Fruit fly (Drosophila melanogaster) whole organism, prepupa: ENCODE measurements around the gene Naa20B.
A peak's percentile ranks its signal among the peaks of the same experiment; 100 is the strongest.

ENCODE experiments used
- CG10631 ChIP-seq: fragments of 200-800 bp; sonication (Bioruptor generic); optimal IDR thresholded peaks from 2 replicates; lab custom pipeline; 2016; ENCODE audit warnings: missing biosample characterization, missing genetic modification characterization
- CG10669 ChIP-seq: fragments of 200-800 bp; sonication (Bioruptor generic); optimal IDR thresholded peaks from 3 replicates; lab custom pipeline; 2018; ENCODE audit warnings: missing biosample characterization, mild to moderate bottlenecking, missing genetic modification characterization, moderate library complexity
- CG11294 ChIP-seq: fragments of 200-800 bp; sonication (Bioruptor generic); IDR thresholded peaks from 2 replicates; pipeline ENCODE4 v1.3.6; 2022; ENCODE audit warnings: missing biosample characterization, missing genetic modification characterization
- CG11762 ChIP-seq: fragments of 200-800 bp; sonication (Bioruptor generic); optimal IDR thresholded peaks from 3 replicates; lab custom pipeline; 2016; ENCODE audit warnings: missing biosample characterization, missing genetic modification characterization; ENCODE audit not compliant: insufficient read depth
- CG15336 ChIP-seq: fragments of 200-800 bp; sonication (Bioruptor generic); IDR thresholded peaks from 2 replicates; pipeline ENCODE4 v1.3.6; 2022; ENCODE audit warnings: missing biosample characterization, missing genetic modification characterization
- CG3032 ChIP-seq: fragments of 200-800 bp; optimal IDR thresholded peaks from 2 replicates; lab custom pipeline; 2019; ENCODE audit warnings: missing biosample characterization, mild to moderate bottlenecking, missing genetic modification characterization, moderate library complexity
- CG31627 ChIP-seq: fragments of 200-800 bp; sonication (Bioruptor generic); optimal IDR thresholded peaks from 3 replicates; lab custom pipeline; 2016; ENCODE audit warnings: missing biosample characterization, missing genetic modification characterization
- CG32006 ChIP-seq: fragments of 200-800 bp; sonication (Bioruptor generic); optimal IDR thresholded peaks from 3 replicates; lab custom pipeline; 2017; ENCODE audit warnings: missing biosample characterization, mild to moderate bottlenecking, missing genetic modification characterization
- CG34406 ChIP-seq: fragments of 200-800 bp; sonication (Bioruptor generic); optimal IDR thresholded peaks from 3 replicates; lab custom pipeline; 2016; ENCODE audit warnings: missing biosample characterization, missing genetic modification characterization
- CG3919 ChIP-seq: fragments of 200-800 bp; sonication (Bioruptor generic); optimal IDR thresholded peaks from 3 replicates; lab custom pipeline; 2016; ENCODE audit warnings: missing biosample characterization, missing genetic modification characterization
- CG4318 ChIP-seq: fragments of 200-800 bp; sonication (Bioruptor generic); optimal IDR thresholded peaks from 3 replicates; lab custom pipeline; 2017; ENCODE audit warnings: missing biosample characterization, mild to moderate bottlenecking, missing genetic modification characterization
- CG6163 ChIP-seq: fragments of 200-800 bp; sonication (Bioruptor generic); IDR thresholded peaks from 3 replicates; pipeline ENCODE4 v1.3.6; 2022; ENCODE audit warnings: missing biosample characterization, missing genetic modification characterization
- CG6792 ChIP-seq: fragments of 200-800 bp; sonication (Bioruptor generic); optimal IDR thresholded peaks from 3 replicates; lab custom pipeline; 2016; ENCODE audit warnings: missing biosample characterization, missing genetic modification characterization
- CG6808 ChIP-seq: fragments of 200-800 bp; sonication (Bioruptor generic); optimal IDR thresholded peaks from 3 replicates; lab custom pipeline; 2017; ENCODE audit warnings: missing biosample characterization, missing genetic modification characterization, mild to moderate bottlenecking, moderate library complexity, missing genetic modification reagents
- CG6854 ChIP-seq: fragments of 200-800 bp; sonication (Bioruptor generic); optimal IDR thresholded peaks from 2 replicates; lab custom pipeline; 2017; ENCODE audit warnings: missing biosample characterization, mild to moderate bottlenecking, missing genetic modification characterization
- CG7368 ChIP-seq: fragments of 200-800 bp; sonication (Bioruptor generic); optimal IDR thresholded peaks from 3 replicates; lab custom pipeline; 2016; ENCODE audit warnings: missing biosample characterization, missing genetic modification characterization
- CG8119 ChIP-seq: fragments of 200-800 bp; sonication (Bioruptor generic); IDR thresholded peaks from 3 replicates; pipeline ENCODE4 v1.3.6; 2022; ENCODE audit warnings: missing biosample characterization, missing genetic modification characterization
- CG8319 ChIP-seq: fragments of 200-800 bp; sonication (Bioruptor generic); optimal IDR thresholded peaks from 3 replicates; lab custom pipeline; 2016; ENCODE audit warnings: missing biosample characterization, missing genetic modification characterization
- CG8632 ChIP-seq: fragments of 200-800 bp; sonication (Bioruptor generic); optimal IDR thresholded peaks from 3 replicates; lab custom pipeline; 2016; ENCODE audit warnings: missing biosample characterization, missing genetic modification characterization
- CG9139 ChIP-seq: fragments of 200-800 bp; sonication (Bioruptor generic); optimal IDR thresholded peaks from 3 replicates; lab custom pipeline; 2017; ENCODE audit warnings: missing biosample characterization, mild to moderate bottlenecking, missing genetic modification characterization
- Eip75B ChIP-seq: fragments of 200-800 bp; sonication (Bioruptor generic); optimal IDR thresholded peaks from 3 replicates; lab custom pipeline; 2016; ENCODE audit warnings: missing biosample characterization, missing genetic modification characterization
- Eip78C ChIP-seq: fragments of 200-800 bp; sonication (Bioruptor generic); peaks from one replicate; lab custom pipeline; 2016; ENCODE audit warnings: missing biosample characterization, missing genetic modification characterization
- Eip93F ChIP-seq: fragments of 200-800 bp; sonication (Bioruptor generic); optimal IDR thresholded peaks from 2 replicates; lab custom pipeline; 2016; ENCODE audit warnings: missing biosample characterization, mild to moderate bottlenecking, missing genetic modification characterization
- Hr39 ChIP-seq: fragments of 200-800 bp; sonication (Bioruptor generic); optimal IDR thresholded peaks from 2 replicates; lab custom pipeline; 2016; ENCODE audit warnings: missing biosample characterization, missing genetic modification characterization
- Met ChIP-seq: fragments of 200-800 bp; sonication (Bioruptor generic); optimal IDR thresholded peaks from 3 replicates; lab custom pipeline; 2016; ENCODE audit warnings: missing biosample characterization, missing genetic modification characterization
- OdsH ChIP-seq: fragments of 200-800 bp; sonication (Bioruptor generic); optimal IDR thresholded peaks from 3 replicates; lab custom pipeline; 2016; ENCODE audit warnings: missing biosample characterization, missing genetic modification characterization
- Sox102F ChIP-seq: fragments of 200-800 bp; sonication (Bioruptor generic); optimal IDR thresholded peaks from 2 replicates; lab custom pipeline; 2016; ENCODE audit warnings: missing biosample characterization, mild to moderate bottlenecking, missing genetic modification characterization
- Sox14 ChIP-seq: fragments of 200-800 bp; sonication (Bioruptor generic); optimal IDR thresholded peaks from 3 replicates; lab custom pipeline; 2016; ENCODE audit warnings: missing biosample characterization, missing genetic modification characterization
- Sox15 ChIP-seq: fragments of 200-800 bp; sonication (Bioruptor generic); optimal IDR thresholded peaks from 3 replicates; lab custom pipeline; 2016; ENCODE audit warnings: missing biosample characterization, missing genetic modification characterization
- acj6 ChIP-seq: fragments of 200-800 bp; sonication (Bioruptor generic); optimal IDR thresholded peaks from 3 replicates; lab custom pipeline; 2016; ENCODE audit warnings: missing biosample characterization, missing genetic modification characterization
- cyc ChIP-seq: fragments of 200-800 bp; sonication (Bioruptor generic); optimal IDR thresholded peaks from 3 replicates; lab custom pipeline; 2016; ENCODE audit warnings: missing biosample characterization, missing genetic modification characterization
- dac ChIP-seq: fragments of 200-800 bp; sonication (Bioruptor generic); optimal IDR thresholded peaks from 2 replicates; lab custom pipeline; 2017; ENCODE audit warnings: missing biosample characterization, mild to moderate bottlenecking, missing genetic modification characterization
- dsx ChIP-seq: fragments of 200-800 bp; optimal IDR thresholded peaks from 3 replicates; lab custom pipeline; 2019; ENCODE audit warnings: missing biosample characterization, mild to moderate bottlenecking, missing genetic modification characterization, moderate library complexity; ENCODE audit not compliant: poor library complexity, severe bottlenecking
- eg ChIP-seq: fragments of 200-800 bp; sonication (Bioruptor generic); IDR thresholded peaks from 3 replicates; pipeline ENCODE4 v1.3.6; 2022; ENCODE audit warnings: missing biosample characterization, missing genetic modification characterization
- esn ChIP-seq: fragments of 200-800 bp; sonication (Bioruptor generic); optimal IDR thresholded peaks from 2 replicates; lab custom pipeline; 2016; ENCODE audit warnings: missing biosample characterization, mild to moderate bottlenecking, missing genetic modification characterization, moderate library complexity
- fd85E ChIP-seq: fragments of 200-800 bp; sonication (Bioruptor generic); optimal IDR thresholded peaks from 3 replicates; lab custom pipeline; 2016; ENCODE audit warnings: missing biosample characterization, missing genetic modification characterization
- fkh ChIP-seq: fragments of 200-800 bp; sonication (Bioruptor generic); optimal IDR thresholded peaks from 3 replicates; lab custom pipeline; 2017; ENCODE audit warnings: missing biosample characterization, mild to moderate bottlenecking, missing genetic modification characterization, moderate library complexity
- lz ChIP-seq: fragments of 200-800 bp; sonication (Bioruptor generic); optimal IDR thresholded peaks from 3 replicates; lab custom pipeline; 2016; ENCODE audit warnings: missing biosample characterization, missing genetic modification characterization
- net ChIP-seq: fragments of 200-800 bp; sonication (Bioruptor generic); optimal IDR thresholded peaks from 3 replicates; lab custom pipeline; 2016; ENCODE audit warnings: missing biosample characterization, missing genetic modification characterization
- pdm3 ChIP-seq: fragments of 200-800 bp; sonication (Bioruptor generic); optimal IDR thresholded peaks from 3 replicates; lab custom pipeline; 2016; ENCODE audit warnings: missing biosample characterization, missing genetic modification characterization
- salr ChIP-seq, 2 experiments: fragments of 200-800 bp; sonication (Bioruptor generic); optimal IDR thresholded peaks; 3 replicates each; lab custom pipeline; 2016 to 2018; ENCODE audit warnings: missing biosample characterization in 2 of 2, missing genetic modification characterization in 2 of 2, mild to moderate bottlenecking in 1 of 2
- spab ChIP-seq: fragments of 200-800 bp; sonication (Bioruptor generic); optimal IDR thresholded peaks from 2 replicates; lab custom pipeline; 2017; ENCODE audit warnings: missing biosample characterization, mild to moderate bottlenecking, missing genetic modification characterization, missing genetic modification reagents
- svp ChIP-seq: fragments of 200-800 bp; sonication (Bioruptor generic); peaks from one replicate; lab custom pipeline; 2016; ENCODE audit warnings: missing biosample characterization, missing genetic modification characterization
- topi ChIP-seq: fragments of 200-800 bp; sonication (Bioruptor generic); optimal IDR thresholded peaks from 3 replicates; lab custom pipeline; 2016; ENCODE audit warnings: missing biosample characterization, missing genetic modification characterization
- vri ChIP-seq: fragments of 200-800 bp; sonication (Bioruptor generic); optimal IDR thresholded peaks from 3 replicates; lab custom pipeline; 2016; ENCODE audit warnings: missing biosample characterization, mild to moderate bottlenecking, missing genetic modification characterization

Naa20B gene

dm6 chr2L:13286456-13286855 is 29.2 kb downstream of the Naa20B start, which contains the start of the genes Drep4 and Uvrag (continued):
- TF ChIP-seq CG34406 (GFP tag; lab: Kevin White, UChicago) (peak; percentile 47), esn (GFP tag; lab: Kevin White, UChicago) (peak; percentile 60), CG3919 (GFP tag; lab: Kevin White, UChicago) (no peak), Hr39 (peak; percentile 14), acj6 (GFP tag; lab: Kevin White, UChicago) (peak; percentile 70), CG8632 (GFP tag; lab: Kevin White, UChicago) (peak; percentile 40), CG32006 (GFP tag; lab: Kevin White, UChicago) (no peak)

dm6 chr2L:13289689-13290088 is 32.4 kb downstream of the Naa20B start, which contains the start of gene CG31729:
TSS of gene CG31729 (plus strand) at chr2L:13289997.
- TF ChIP-seq CG32006 (GFP tag; lab: Kevin White, UChicago) (no peak), pdm3 (GFP tag; lab: Kevin White, UChicago) (peak; percentile 25), svp (GFP tag; lab: Kevin White, UChicago) (no peak), salr (GFP tag; optimal IDR thresholded peaks at IDR 0.05; lab: Kevin White, UChicago) (no peak), cyc (GFP tag; lab: Kevin White, UChicago) (peak; percentile 55), CG4318 (GFP tag; lab: Kevin White, UChicago) (no peak), CG15336 (GFP tag; lab: Robert Waterston, UW) (no peak), CG31627 (GFP tag; lab: Kevin White, UChicago) (peak; percentile 23), OdsH (GFP tag; lab: Kevin White, UChicago) (peak; percentile 43), Eip75B (peak; percentile 18), CG3919 (GFP tag; lab: Kevin White, UChicago) (peak; percentile 61), CG34406 (GFP tag; lab: Kevin White, UChicago) (no peak), eg (GFP tag; lab: Robert Waterston, UW) (no peak), Sox15 (no peak), Met (peak; percentile 19), Sox102F (peak; percentile 3), CG6854 (GFP tag; lab: Kevin White, UChicago) (no peak), acj6 (GFP tag; lab: Kevin White, UChicago) (peak; percentile 15), CG11294 (GFP tag; lab: Robert Waterston, UW) (no peak), CG3032 (tag; lab: Kevin White, UChicago) (no peak), CG9139 (no peak), lz (GFP tag; lab: Kevin White, UChicago) (peak; percentile 22), CG6792 (GFP tag; lab: Kevin White, UChicago) (no peak), Eip93F (peak; percentile 5), esn (GFP tag; lab: Kevin White, UChicago) (peak; percentile 44), topi (GFP tag; lab: Kevin White, UChicago) (peak; percentile 51), Eip78C (peak; percentile 90), Hr39 (peak; percentile 28), CG11762 (no peak), dsx (GFP tag; lab: Kevin White, UChicago) (no peak), CG8319 (GFP tag; lab: Kevin White, UChicago) (peak; percentile 4), fd85E (GFP tag; lab: Kevin White, UChicago) (no peak), CG6163 (no peak), CG10631 (GFP tag; lab: Kevin White, UChicago) (peak; percentile 2), CG7368 (GFP tag; lab: Kevin White, UChicago) (no peak), CG8119 (GFP tag; lab: Robert Waterston, UW) (no peak)
- TF ChIP-seq, all 60 proteins: peak for 17

dm6 chr2L:13290276-13291065 is 33.2 kb downstream of the Naa20B start:
- no peak for TF ChIP-seq Sox14 (GFP tag; lab: Kevin White, UChicago)
- no peak for TF ChIP-seq dsx (GFP tag; lab: Kevin White, UChicago)
- peak; percentile 20 for TF ChIP-seq CG32006 (GFP tag; lab: Kevin White, UChicago)
- no peak for TF ChIP-seq dac (GFP tag; lab: Kevin White, UChicago)
- peak; percentile 55 for TF ChIP-seq CG34406 (GFP tag; lab: Kevin White, UChicago)
- peak; percentile 11 for TF ChIP-seq CG15336 (GFP tag; lab: Robert Waterston, UW)
- TF ChIP-seq Sox102F: peak; percentile 38
- peak; percentile 56 for TF ChIP-seq net (GFP tag; lab: Kevin White, UChicago)
- no peak for TF ChIP-seq CG8319 (GFP tag; lab: Kevin White, UChicago)
- TF ChIP-seq fkh (GFP tag; lab: Kevin White, UChicago): peak; percentile 97
- TF ChIP-seq CG6808: peak; percentile 7
- no peak for TF ChIP-seq CG4318 (GFP tag; lab: Kevin White, UChicago)
- TF ChIP-seq vri (GFP tag; lab: Kevin White, UChicago): peak; percentile 54
- TF ChIP-seq CG8119 (GFP tag; lab: Robert Waterston, UW): no peak
- TF ChIP-seq CG10631 (GFP tag; lab: Kevin White, UChicago): no peak
- TF ChIP-seq CG6163: peak; percentile 67; the same call in 2 of the 3 replicates
- peak; percentile 27 for TF ChIP-seq CG10669 (GFP tag; lab: Kevin White, UChicago)
- peak; percentile 58 for TF ChIP-seq CG8632 (GFP tag; lab: Kevin White, UChicago)
- TF ChIP-seq spab: peak; percentile 34
- TF ChIP-seq CG11294 (GFP tag; lab: Robert Waterston, UW): no peak
